Fruit fly (Drosophila melanogaster) whole organism, wandering third instar larva: ENCODE data around the gene Bili.
"Not testable (repeated sequence)": the region's sequence is repeated elsewhere in the genome, so short reads cannot be mapped to it uniquely, and the experiment has no call there.

ENCODE experiments used
- CG32264 ChIP-seq: fragments of 200-800 bp; sonication (Bioruptor generic); optimal IDR thresholded peaks from 2 replicates; lab custom pipeline; 2016; ENCODE audit warnings: missing biosample characterization, missing genetic modification characterization
- N ChIP-seq: fragments of >200 bp; optimal IDR thresholded peaks from 2 replicates; lab custom pipeline; 2018; ENCODE audit warnings: missing biosample characterization, missing external identifiers, missing genetic modification characterization
- fru ChIP-seq: fragments of 200-800 bp; sonication (Bioruptor generic); optimal IDR thresholded peaks from 3 replicates; lab custom pipeline; 2016; ENCODE audit warnings: missing biosample characterization, mild to moderate bottlenecking, missing genetic modification characterization
- pan ChIP-seq: fragments of >200 bp; optimal IDR thresholded peaks from 2 replicates; lab custom pipeline; 2017
- psq ChIP-seq: fragments of 200-800 bp; sonication (Bioruptor generic); optimal IDR thresholded peaks from 3 replicates; lab custom pipeline; 2017; ENCODE audit warnings: missing biosample characterization, mild to moderate bottlenecking, missing genetic modification characterization, moderate library complexity

DNA sequence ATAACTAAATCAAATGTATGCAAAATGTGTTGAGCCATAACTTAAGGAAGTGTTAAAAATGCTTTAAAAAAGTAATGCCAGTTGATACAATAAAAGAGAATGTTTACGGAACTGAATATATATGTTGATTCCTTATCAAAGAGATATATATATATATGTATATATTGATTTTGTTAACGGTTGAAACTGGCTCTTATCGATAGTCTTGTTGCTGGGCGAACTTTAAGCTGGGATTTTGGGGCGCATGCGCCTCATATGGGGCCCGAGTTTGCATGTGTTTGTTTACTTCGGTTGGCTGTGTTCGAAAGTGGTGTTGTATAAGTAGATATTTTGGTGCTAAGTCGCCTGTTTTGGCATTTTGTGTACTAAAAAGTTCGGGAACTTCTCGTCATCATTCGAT is at the start of gene Bili:
- TF ChIP-seq CG32264 (GFP tag; lab: Kevin White, UChicago); N (GFP tag; lab: Kevin White, UChicago); psq (GFP tag; lab: Kevin White, UChicago); pan (lab: Kevin White, UChicago); fru (GFP tag; lab: Kevin White, UChicago): not testable (repeated sequence)
